Worm (Caenorhabditis elegans) whole organism, midembryonic: Measurements from ENCODE around the gene F46F5.16.
A peak's percentile ranks its signal among the peaks of the same experiment; 100 is the strongest.

Experiments
- T22C8.4 ChIP-seq: fragments of 200-800 bp; sonication (Bioruptor generic); IDR thresholded peaks from 2 replicates; pipeline ENCODE4 v1.3.6; 2022; ENCODE audit warnings: missing genetic modification characterization, missing compliant biosample characterization
- cog-1 ChIP-seq: sonication (generic microtip); optimal IDR thresholded peaks from 2 replicates; lab custom pipeline; 2016; ENCODE audit warnings: missing genetic modification characterization, missing compliant biosample characterization
- flt-1 ChIP-seq: fragments of 200-800 bp; sonication (Bioruptor generic); IDR thresholded peaks from 2 replicates; pipeline ENCODE4 v1.3.6; 2022; ENCODE audit warnings: missing genetic modification characterization, missing compliant biosample characterization
- klf-2 ChIP-seq: fragments of 200-800 bp; sonication (Bioruptor generic); conservative IDR thresholded peaks from 2 replicates; pipeline ENCODE4 v1.3.6; 2022; ENCODE audit warnings: missing genetic modification reagents, missing genetic modification characterization, missing compliant biosample characterization
- med-1 ChIP-seq: sonication (generic microtip); optimal IDR thresholded peaks from 2 replicates; lab custom pipeline; 2017; ENCODE audit warnings: missing genetic modification characterization, mild to moderate bottlenecking, missing compliant biosample characterization, antibody characterized with exemption, missing genetic modification reagents; ENCODE audit not compliant: insufficient read depth
- ref-1 ChIP-seq: fragments of 200-800 bp; sonication (Bioruptor generic); conservative IDR thresholded peaks from 2 replicates; pipeline ENCODE4 v1.3.6; 2022; ENCODE audit warnings: missing genetic modification reagents, missing genetic modification characterization, missing compliant biosample characterization
- tab-1 ChIP-seq: fragments of 200-800 bp; sonication (Bioruptor generic); IDR thresholded peaks from 2 replicates; pipeline ENCODE4 v1.3.6; 2022; ENCODE audit warnings: missing genetic modification characterization, missing compliant biosample characterization
- ztf-23 ChIP-seq: fragments of 200-800 bp; sonication (Bioruptor generic); IDR thresholded peaks from 2 replicates; pipeline ENCODE4 v1.3.6; 2022; ENCODE audit warnings: missing genetic modification reagents, missing genetic modification characterization, missing compliant biosample characterization
- ztf-29 ChIP-seq: fragments of 200-800 bp; sonication (Bioruptor generic); IDR thresholded peaks from 2 replicates; pipeline ENCODE4 v1.3.6; 2022; ENCODE audit warnings: missing genetic modification reagents, missing genetic modification characterization, missing compliant biosample characterization

Gene F46F5.16

ce11 chrII:786938-787337, at the start of gene F46F5.16:
TSS of gene F46F5.16 (plus strand) at chrII:787238.
- TF ChIP-seq ztf-23 (GFP tag; lab: Robert Waterston, UW) = no peak

- TF ChIP-seq ref-1 (GFP tag; lab: Robert Waterston, UW) = no peak
- no peak for TF ChIP-seq ztf-23 (GFP tag; lab: Robert Waterston, UW)
- TF ChIP-seq ztf-29 (GFP tag; lab: Robert Waterston, UW) = no peak
- TF ChIP-seq cog-1 (tag; lab: Kevin White, UChicago) = no peak
These were observed 46.2 kb upstream of the F46F5.16 start, which contains the start of gene fbxc-48 for ce11 chrII:740808-741207. TSS of gene fbxc-48 (minus strand) at chrII:740908.

DNA sequence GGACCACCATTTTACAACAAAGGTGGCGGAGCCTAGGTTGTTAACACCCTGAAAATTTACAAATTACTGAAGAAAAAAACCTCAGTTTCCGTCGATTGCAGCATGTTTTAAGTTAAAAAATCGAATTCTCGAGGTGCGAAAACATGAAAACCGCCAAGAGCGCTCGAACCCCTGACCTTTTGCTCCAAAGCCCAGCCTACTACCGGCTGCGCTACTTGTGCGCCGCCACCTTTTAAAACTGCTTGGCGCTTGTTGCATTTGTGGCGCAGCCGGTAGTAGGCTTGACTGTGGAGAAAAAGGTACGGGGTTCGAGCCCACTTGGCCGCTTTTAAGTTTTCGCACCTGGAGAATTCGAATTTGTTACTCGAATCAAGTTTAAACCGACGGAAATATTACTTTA, 36.9 kb upstream of the F46F5.16 start, which contains the start of gene snt-6:
Gene snt-6 (minus strand): TSS at position 58 of the 400 bp plus-strand sequence.
- no peak for TF ChIP-seq flt-1 (GFP tag; lab: Robert Waterston, UW)
- TF ChIP-seq ref-1 (GFP tag; lab: Robert Waterston, UW) = no peak
- no peak for TF ChIP-seq ztf-29 (GFP tag; lab: Robert Waterston, UW)
- no peak for TF ChIP-seq cog-1 (tag; lab: Kevin White, UChicago)
- TF ChIP-seq med-1 (GFP tag; lab: Kevin White, UChicago) = no peak
- no peak for TF ChIP-seq tab-1 (GFP tag; lab: Robert Waterston, UW)
- no peak for TF ChIP-seq klf-2 (GFP tag; lab: Robert Waterston, UW)
- no peak for TF ChIP-seq ztf-23 (GFP tag; lab: Robert Waterston, UW)
- TF ChIP-seq T22C8.4 (GFP tag; lab: Robert Waterston, UW) = no peak

DNA sequence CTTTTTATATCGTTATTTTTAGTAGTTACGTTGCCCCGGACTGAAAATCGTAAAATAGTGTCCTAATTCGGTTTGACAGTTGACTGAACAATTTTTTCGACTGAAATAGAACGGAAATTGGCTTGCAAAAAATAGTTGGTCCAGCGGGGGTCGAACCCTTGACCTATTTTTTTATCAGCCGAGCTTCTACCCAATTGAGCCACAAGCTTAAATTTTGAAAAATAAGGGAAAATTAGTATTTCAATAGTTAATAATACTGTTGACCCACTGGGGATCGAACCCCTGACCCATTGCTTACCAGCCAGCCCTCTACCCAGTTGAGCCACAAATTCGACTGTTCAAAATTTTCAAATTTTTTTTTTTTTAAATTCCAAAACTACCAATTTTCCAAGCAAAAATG, 35.2 kb upstream of the F46F5.16 start:
- TF ChIP-seq ref-1 (GFP tag; lab: Robert Waterston, UW) (no peak), ztf-23 (GFP tag; lab: Robert Waterston, UW) (no peak), T22C8.4 (GFP tag; lab: Robert Waterston, UW) (no peak), flt-1 (GFP tag; lab: Robert Waterston, UW) (no peak), ztf-29 (GFP tag; lab: Robert Waterston, UW) (no peak), klf-2 (GFP tag; lab: Robert Waterston, UW) (no peak), tab-1 (GFP tag; lab: Robert Waterston, UW) (no peak), cog-1 (tag; lab: Kevin White, UChicago) (no peak), med-1 (GFP tag; lab: Kevin White, UChicago) (no peak)

ce11 chrII:753469-753868, 33.6 kb upstream of the F46F5.16 start:
- TF ChIP-seq cog-1 (tag; lab: Kevin White, UChicago) (no peak), med-1 (GFP tag; lab: Kevin White, UChicago) (no peak), T22C8.4 (GFP tag; lab: Robert Waterston, UW) (no peak), klf-2 (GFP tag; lab: Robert Waterston, UW) (no peak), tab-1 (GFP tag; lab: Robert Waterston, UW) (no peak)

DNA sequence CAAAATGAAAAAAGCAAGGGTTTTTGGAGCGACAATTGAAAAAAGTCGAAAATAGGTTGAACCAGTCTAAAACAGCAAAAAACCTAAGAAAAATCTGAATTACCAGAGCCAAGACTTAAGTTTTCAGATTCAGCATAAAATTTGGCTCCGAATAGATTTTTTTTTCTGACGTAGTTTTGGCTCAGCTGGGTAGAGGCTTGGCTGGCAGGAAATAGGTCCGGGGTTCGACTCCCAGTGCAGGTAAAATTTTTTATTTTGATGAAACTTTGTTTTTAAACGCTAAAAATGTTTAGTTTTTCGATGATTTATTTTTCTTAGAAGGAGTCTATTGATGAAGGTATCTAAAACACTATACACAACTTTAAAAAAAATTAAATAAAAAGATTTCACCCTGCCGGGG, 32.1 kb upstream of the F46F5.16 start:
- TF ChIP-seq med-1 (GFP tag; lab: Kevin White, UChicago) (no peak), ref-1 (GFP tag; lab: Robert Waterston, UW) (no peak), cog-1 (tag; lab: Kevin White, UChicago) (no peak), T22C8.4 (GFP tag; lab: Robert Waterston, UW) (no peak), klf-2 (GFP tag; lab: Robert Waterston, UW) (no peak), tab-1 (GFP tag; lab: Robert Waterston, UW) (no peak), ztf-23 (GFP tag; lab: Robert Waterston, UW) (no peak), ztf-29 (GFP tag; lab: Robert Waterston, UW) (no peak)

ce11 chrII:756161-756560, 30.9 kb upstream of the F46F5.16 start:
- TF ChIP-seq T22C8.4 (GFP tag; lab: Robert Waterston, UW) = peak; percentile 65
- TF ChIP-seq cog-1 (tag; lab: Kevin White, UChicago) = no peak
- TF ChIP-seq klf-2 (GFP tag; lab: Robert Waterston, UW) = no peak
- no peak for TF ChIP-seq med-1 (GFP tag; lab: Kevin White, UChicago)
- TF ChIP-seq ztf-29 (GFP tag; lab: Robert Waterston, UW) = no peak
- no peak for TF ChIP-seq ztf-23 (GFP tag; lab: Robert Waterston, UW)

- TF ChIP-seq ztf-23 (GFP tag; lab: Robert Waterston, UW) = no peak
- no peak for TF ChIP-seq klf-2 (GFP tag; lab: Robert Waterston, UW)
- TF ChIP-seq cog-1 (tag; lab: Kevin White, UChicago) = no peak
- TF ChIP-seq ztf-29 (GFP tag; lab: Robert Waterston, UW) = no peak
- no peak for TF ChIP-seq med-1 (GFP tag; lab: Kevin White, UChicago)
- TF ChIP-seq T22C8.4 (GFP tag; lab: Robert Waterston, UW) = no peak
- no peak for TF ChIP-seq ref-1 (GFP tag; lab: Robert Waterston, UW)
- no peak for TF ChIP-seq tab-1 (GFP tag; lab: Robert Waterston, UW)
- no peak for TF ChIP-seq flt-1 (GFP tag; lab: Robert Waterston, UW)
These were observed 29.8 kb upstream of the F46F5.16 start for ce11 chrII:757224-757623.

ce11 chrII:759788-760187, 27.2 kb upstream of the F46F5.16 start:
- TF ChIP-seq cog-1 (tag; lab: Kevin White, UChicago) (no peak), klf-2 (GFP tag; lab: Robert Waterston, UW) (no peak), flt-1 (GFP tag; lab: Robert Waterston, UW) (no peak)

- no peak for TF ChIP-seq ztf-23 (GFP tag; lab: Robert Waterston, UW)
- no peak for TF ChIP-seq klf-2 (GFP tag; lab: Robert Waterston, UW)
- no peak for TF ChIP-seq ztf-29 (GFP tag; lab: Robert Waterston, UW)
- no peak for TF ChIP-seq ref-1 (GFP tag; lab: Robert Waterston, UW)
- TF ChIP-seq T22C8.4 (GFP tag; lab: Robert Waterston, UW) = no peak
- no peak for TF ChIP-seq med-1 (GFP tag; lab: Kevin White, UChicago)
- no peak for TF ChIP-seq tab-1 (GFP tag; lab: Robert Waterston, UW)
- TF ChIP-seq cog-1 (tag; lab: Kevin White, UChicago) = no peak
- no peak for TF ChIP-seq flt-1 (GFP tag; lab: Robert Waterston, UW)
These were observed 26.8 kb upstream of the F46F5.16 start for ce11 chrII:760276-760675.
